Worm (Caenorhabditis elegans) whole organism, midembryonic: ENCODE results near the gene Y39A1A.27.

Experiments used
- T22C8.4 ChIP-seq: fragments of 200-800 bp; sonication (Bioruptor generic); IDR thresholded peaks from 2 replicates; pipeline ENCODE4 v1.3.6; 2022; ENCODE audit warnings: missing genetic modification characterization, missing compliant biosample characterization
- cog-1 ChIP-seq: sonication (generic microtip); optimal IDR thresholded peaks from 2 replicates; lab custom pipeline; 2016; ENCODE audit warnings: missing genetic modification characterization, missing compliant biosample characterization
- flt-1 ChIP-seq: fragments of 200-800 bp; sonication (Bioruptor generic); IDR thresholded peaks from 2 replicates; pipeline ENCODE4 v1.3.6; 2022; ENCODE audit warnings: missing genetic modification characterization, missing compliant biosample characterization
- klf-2 ChIP-seq: fragments of 200-800 bp; sonication (Bioruptor generic); conservative IDR thresholded peaks from 2 replicates; pipeline ENCODE4 v1.3.6; 2022; ENCODE audit warnings: missing genetic modification reagents, missing genetic modification characterization, missing compliant biosample characterization
- med-1 ChIP-seq: sonication (generic microtip); optimal IDR thresholded peaks from 2 replicates; lab custom pipeline; 2017; ENCODE audit warnings: missing genetic modification characterization, mild to moderate bottlenecking, missing compliant biosample characterization, antibody characterized with exemption, missing genetic modification reagents; ENCODE audit not compliant: insufficient read depth
- ref-1 ChIP-seq: fragments of 200-800 bp; sonication (Bioruptor generic); conservative IDR thresholded peaks from 2 replicates; pipeline ENCODE4 v1.3.6; 2022; ENCODE audit warnings: missing genetic modification reagents, missing genetic modification characterization, missing compliant biosample characterization
- tab-1 ChIP-seq: fragments of 200-800 bp; sonication (Bioruptor generic); IDR thresholded peaks from 2 replicates; pipeline ENCODE4 v1.3.6; 2022; ENCODE audit warnings: missing genetic modification characterization, missing compliant biosample characterization
- ztf-23 ChIP-seq: fragments of 200-800 bp; sonication (Bioruptor generic); IDR thresholded peaks from 2 replicates; pipeline ENCODE4 v1.3.6; 2022; ENCODE audit warnings: missing genetic modification reagents, missing genetic modification characterization, missing compliant biosample characterization
- ztf-29 ChIP-seq: fragments of 200-800 bp; sonication (Bioruptor generic); IDR thresholded peaks from 2 replicates; pipeline ENCODE4 v1.3.6; 2022; ENCODE audit warnings: missing genetic modification reagents, missing genetic modification characterization, missing compliant biosample characterization

Gene Y39A1A.27

ce11 chrIII:10638339-10639021 lies at the start of gene Y39A1A.27:
TSS of gene Y39A1A.27 (plus strand) at chrIII:10638971.
- TF ChIP-seq ref-1 (GFP tag; lab: Robert Waterston, UW) (no peak), flt-1 (GFP tag; lab: Robert Waterston, UW) (no peak), T22C8.4 (GFP tag; lab: Robert Waterston, UW) (no peak), tab-1 (no peak), ztf-23 (no peak)

- no peak for TF ChIP-seq flt-1 (GFP tag; lab: Robert Waterston, UW)
- TF ChIP-seq T22C8.4 (GFP tag; lab: Robert Waterston, UW), result no peak
- TF ChIP-seq med-1 (GFP tag; lab: Kevin White, UChicago), result no peak
- TF ChIP-seq ref-1 (GFP tag; lab: Robert Waterston, UW), result no peak
- no peak for TF ChIP-seq tab-1
- TF ChIP-seq ztf-29 (GFP tag; lab: Robert Waterston, UW), result no peak
- TF ChIP-seq cog-1, result no peak
- TF ChIP-seq klf-2 (GFP tag; lab: Robert Waterston, UW), result no peak
- TF ChIP-seq ztf-23, result no peak
These were observed 46.7 kb upstream of the Y39A1A.27 start for ce11 chrIII:10592074-10592473.

- no peak for TF ChIP-seq med-1 (GFP tag; lab: Kevin White, UChicago)
- TF ChIP-seq ztf-23, result no peak
- TF ChIP-seq T22C8.4 (GFP tag; lab: Robert Waterston, UW), result no peak
- TF ChIP-seq ztf-29 (GFP tag; lab: Robert Waterston, UW), result no peak
- TF ChIP-seq klf-2 (GFP tag; lab: Robert Waterston, UW), result no peak
- TF ChIP-seq flt-1 (GFP tag; lab: Robert Waterston, UW), result no peak
- TF ChIP-seq tab-1, result no peak
These were observed 46.0 kb upstream of the Y39A1A.27 start, which contains the start of gene Y45F3A.8 for ce11 chrIII:10592729-10593128. TSS of gene Y45F3A.8 (minus strand) at chrIII:10592829.

- TF ChIP-seq flt-1 (GFP tag; lab: Robert Waterston, UW), result no peak
- TF ChIP-seq med-1 (GFP tag; lab: Kevin White, UChicago), result no peak
- no peak for TF ChIP-seq cog-1
- TF ChIP-seq ztf-23, result no peak
- TF ChIP-seq ztf-29 (GFP tag; lab: Robert Waterston, UW), result no peak
- TF ChIP-seq tab-1, result no peak
- TF ChIP-seq klf-2 (GFP tag; lab: Robert Waterston, UW), result no peak
- TF ChIP-seq ref-1 (GFP tag; lab: Robert Waterston, UW), result no peak
- TF ChIP-seq T22C8.4 (GFP tag; lab: Robert Waterston, UW), result no peak
These were observed 43.7 kb upstream of the Y39A1A.27 start, which contains the start of gene Y45F3A.9 for ce11 chrIII:10595066-10595465. TSS of gene Y45F3A.9 (minus strand) at chrIII:10595166.

ce11 chrIII:10596387-10596786 lies 42.4 kb upstream of the Y39A1A.27 start, which contains the start of gene Y39A1A.3:
TSS of gene Y39A1A.3 (minus strand) at chrIII:10596487.
- TF ChIP-seq ztf-23 (no peak), ztf-29 (GFP tag; lab: Robert Waterston, UW) (no peak), cog-1 (no peak), T22C8.4 (GFP tag; lab: Robert Waterston, UW) (no peak), tab-1 (no peak), med-1 (GFP tag; lab: Kevin White, UChicago) (no peak), flt-1 (GFP tag; lab: Robert Waterston, UW) (no peak)

- no peak for TF ChIP-seq ztf-29 (GFP tag; lab: Robert Waterston, UW)
- no peak for TF ChIP-seq klf-2 (GFP tag; lab: Robert Waterston, UW)
- TF ChIP-seq ztf-23, result 0 out of 2 replicates have a peak, but pooled peaks have one; percentile 9
These were observed 39.1 kb upstream of the Y39A1A.27 start for ce11 chrIII:10599699-10600098.

ce11 chrIII:10600138-10600626 lies 38.6 kb upstream of the Y39A1A.27 start, which contains the start of gene epg-6:
TSS of gene epg-6 (minus strand) at chrIII:10600188.
- TF ChIP-seq ref-1 (GFP tag; lab: Robert Waterston, UW) (no peak), med-1 (GFP tag; lab: Kevin White, UChicago) (no peak), flt-1 (GFP tag; lab: Robert Waterston, UW) (no peak), tab-1 (no peak), klf-2 (GFP tag; lab: Robert Waterston, UW) (no peak), cog-1 (no peak), ztf-29 (GFP tag; lab: Robert Waterston, UW) (no peak), T22C8.4 (GFP tag; lab: Robert Waterston, UW) (no peak), ztf-23 (no peak)

- TF ChIP-seq ztf-23 (no peak), med-1 (GFP tag; lab: Kevin White, UChicago) (no peak), ref-1 (GFP tag; lab: Robert Waterston, UW) (no peak), cog-1 (no peak), klf-2 (GFP tag; lab: Robert Waterston, UW) (no peak), flt-1 (GFP tag; lab: Robert Waterston, UW) (no peak), ztf-29 (GFP tag; lab: Robert Waterston, UW) (no peak), tab-1 (no peak), T22C8.4 (GFP tag; lab: Robert Waterston, UW) (no peak)
These were observed 37.9 kb upstream of the Y39A1A.27 start for ce11 chrIII:10600894-10601293.

- no peak for TF ChIP-seq cog-1
- TF ChIP-seq flt-1 (GFP tag; lab: Robert Waterston, UW), result no peak
- TF ChIP-seq ref-1 (GFP tag; lab: Robert Waterston, UW), result no peak
- TF ChIP-seq ztf-29 (GFP tag; lab: Robert Waterston, UW), result no peak
- no peak for TF ChIP-seq ztf-23
- peak; percentile 43; the same call in 1 of the 2 replicates for TF ChIP-seq T22C8.4 (GFP tag; lab: Robert Waterston, UW)
- no peak for TF ChIP-seq tab-1
These were observed 35.5 kb upstream of the Y39A1A.27 start, which contains the start of gene Y39A1A.2 for ce11 chrIII:10603248-10603647. TSS of gene Y39A1A.2 (minus strand) at chrIII:10603566.

ce11 chrIII:10604325-10604724 lies 34.4 kb upstream of the Y39A1A.27 start:
- TF ChIP-seq ztf-23 (no peak), ref-1 (GFP tag; lab: Robert Waterston, UW) (no peak), ztf-29 (GFP tag; lab: Robert Waterston, UW) (no peak), med-1 (GFP tag; lab: Kevin White, UChicago) (no peak), flt-1 (GFP tag; lab: Robert Waterston, UW) (no peak), cog-1 (no peak), klf-2 (GFP tag; lab: Robert Waterston, UW) (no peak)
